Worm (Caenorhabditis elegans) whole organism, L3 larva: Measurements from ENCODE around the gene ZC404.16.

Experiments used
- fos-1 ChIP-seq: fragments of 150-350 bp; optimal IDR thresholded peaks from 2 replicates; lab custom pipeline; 2014; ENCODE audit warnings: missing biosample characterization, missing genetic modification characterization
- mdl-1 ChIP-seq: fragments of 150-350 bp; optimal IDR thresholded peaks from 2 replicates; lab custom pipeline; 2014; ENCODE audit warnings: missing biosample characterization, missing genetic modification characterization
- pqm-1 ChIP-seq: fragments of 150-350 bp; optimal IDR thresholded peaks from 2 replicates; lab custom pipeline; 2017; ENCODE audit warnings: missing biosample characterization, missing genetic modification characterization, inconsistent platforms

DNA sequence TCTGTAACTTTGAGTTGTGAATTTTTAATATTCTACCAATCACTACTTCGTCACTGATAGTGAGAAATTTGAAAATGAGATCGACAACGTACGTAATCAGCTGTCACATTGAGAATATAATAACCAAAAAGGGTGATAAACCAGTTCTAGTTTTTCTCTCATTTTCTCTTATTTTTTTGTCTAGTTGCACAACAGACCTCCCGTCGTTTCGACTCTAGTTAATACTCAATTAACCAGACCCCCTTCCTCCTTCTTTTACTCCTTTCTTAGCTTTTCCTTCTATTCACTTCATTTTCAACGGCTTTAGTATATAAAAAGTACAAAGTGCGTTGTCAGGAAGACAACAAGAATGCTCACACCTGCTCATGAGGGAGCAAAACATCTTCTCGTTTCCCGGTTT, 46.4 kb downstream of the ZC404.16 start, which contains the start of gene ZC487.1:
- TF ChIP-seq mdl-1 (tag; lab: Kevin White, UChicago) (no peak), fos-1 (tag; lab: Kevin White, UChicago) (no peak), pqm-1 (tag; lab: Kevin White, UChicago) (no peak)
